Fruit fly (Drosophila melanogaster): ENCODE measurements around the gene DCTN1-p150.
A peak's percentile ranks its signal among the peaks of the same experiment; 100 is the strongest.

DNA sequence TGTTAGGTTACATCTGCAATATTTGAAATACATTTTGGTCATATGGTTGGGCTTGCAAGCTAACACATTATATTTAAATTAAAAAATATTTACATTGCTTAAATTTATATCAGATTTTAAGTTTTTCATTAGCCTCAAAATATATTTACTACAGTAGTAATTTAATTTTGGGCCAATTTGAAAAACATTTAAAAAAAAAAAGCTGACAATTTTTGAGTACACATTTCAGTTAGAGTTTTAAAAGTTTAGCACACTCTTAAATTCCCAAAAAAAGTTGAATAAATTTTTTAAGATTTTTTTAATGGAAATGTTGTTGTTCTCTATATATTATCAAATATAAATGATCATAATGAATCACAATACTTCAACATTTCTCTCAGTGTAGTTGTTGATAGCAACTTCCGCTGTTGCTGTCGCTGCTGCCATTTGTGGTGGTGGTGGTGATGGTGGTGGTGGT lies 28.1 kb downstream of the DCTN1-p150 start:
- TF ChIP-seq bab1 (GFP tag; optimal IDR thresholded peaks at IDR 0.05) (peak; percentile 44), cic (GFP tag; optimal IDR thresholded peaks at IDR 0.05) (no peak), CG12768 (GFP tag; optimal IDR thresholded peaks at IDR 0.05) (no peak), ovo (GFP tag; optimal IDR thresholded peaks at IDR 0.05) (no peak), Hr96 (GFP tag; optimal IDR thresholded peaks at IDR 0.05) (no peak), CG14711 (tag; optimal IDR thresholded peaks at IDR 0.05) (peak; percentile 13)

Data from whole organism, adult.